Worm (Caenorhabditis elegans) whole organism, L1 larva: ENCODE data around the gene Y46E12A.3.

Experiments
- lir-3 ChIP-seq: sonication (generic microtip); optimal IDR thresholded peaks from 2 replicates; lab custom pipeline; 2016; ENCODE audit warnings: mild to moderate bottlenecking, missing genetic modification characterization, moderate library complexity, missing compliant biosample characterization; ENCODE audit not compliant: poor library complexity
- nhr-84 ChIP-seq: sonication (generic microtip); optimal IDR thresholded peaks from 2 replicates; lab custom pipeline; 2017; ENCODE audit warnings: missing biosample characterization, missing genetic modification characterization
- sptf-1 ChIP-seq: fragments of 150-350 bp; optimal IDR thresholded peaks from 2 replicates; lab custom pipeline; 2014; ENCODE audit warnings: missing biosample characterization, missing genetic modification characterization

ce11 chrIII:1788972-1789371, 34.2 kb upstream of the Y46E12A.3 start:
- no peak for TF ChIP-seq lir-3 (tag; lab: Kevin White, UChicago)
- TF ChIP-seq sptf-1 (tag; lab: Kevin White, UChicago), result no peak
- no peak for TF ChIP-seq nhr-84 (tag; lab: Kevin White, UChicago)
